Worm (Caenorhabditis elegans) whole organism, L2 larva: ENCODE data around the gene F02D10.3.

Experiments
- C34F6.9 ChIP-seq: fragments of 150-350 bp; optimal IDR thresholded peaks from 2 replicates; lab custom pipeline; 2014; ENCODE audit warnings: missing biosample characterization, missing genetic modification characterization
- F13H6.1 ChIP-seq: sonication (generic microtip); optimal IDR thresholded peaks from 2 replicates; lab custom pipeline; 2016; ENCODE audit warnings: missing genetic modification characterization, missing compliant biosample characterization
- R02D3.7 ChIP-seq: fragments of 150-350 bp; optimal IDR thresholded peaks from 2 replicates; lab custom pipeline; 2014; ENCODE audit warnings: missing biosample characterization, missing genetic modification characterization
- Y55F3AM.14 ChIP-seq: fragments of 200-800 bp; sonication (Bioruptor generic); optimal IDR thresholded peaks from 2 replicates; lab custom pipeline; 2018; ENCODE audit warnings: mild to moderate bottlenecking, missing genetic modification characterization, missing compliant biosample characterization
- ZK546.5 ChIP-seq: sonication (generic microtip); optimal IDR thresholded peaks from 2 replicates; lab custom pipeline; 2017; ENCODE audit warnings: missing biosample characterization, missing genetic modification characterization
- alr-1 ChIP-seq: fragments of 150-350 bp; optimal IDR thresholded peaks from 2 replicates; lab custom pipeline; 2014; ENCODE audit warnings: missing biosample characterization, missing genetic modification characterization
- aly-2 ChIP-seq: fragments of 150-350 bp; optimal IDR thresholded peaks from 2 replicates; lab custom pipeline; 2014; ENCODE audit warnings: missing biosample characterization, missing genetic modification characterization
- ama-1 ChIP-seq: fragments of 150-350 bp; optimal IDR thresholded peaks from 2 replicates; lab custom pipeline; 2018; ENCODE audit warnings: inconsistent platforms
- blmp-1 ChIP-seq: sonication (generic microtip); optimal IDR thresholded peaks from 2 replicates; lab custom pipeline; 2017; ENCODE audit warnings: missing genetic modification characterization, mild to moderate bottlenecking, missing compliant biosample characterization, antibody characterized with exemption, moderate library complexity; ENCODE audit not compliant: insufficient read depth
- ceh-16 ChIP-seq: fragments of 150-350 bp; optimal IDR thresholded peaks from 2 replicates; lab custom pipeline; 2014; ENCODE audit warnings: missing biosample characterization, missing genetic modification characterization
- ceh-82 ChIP-seq: fragments of 150-350 bp; optimal IDR thresholded peaks from 2 replicates; lab custom pipeline; 2014; ENCODE audit warnings: missing biosample characterization, missing genetic modification characterization
- crh-2 ChIP-seq: sonication (generic microtip); optimal IDR thresholded peaks from 2 replicates; lab custom pipeline; 2017; ENCODE audit warnings: missing biosample characterization, missing genetic modification characterization
- dmd-4 ChIP-seq: sonication (generic microtip); optimal IDR thresholded peaks from 2 replicates; lab custom pipeline; 2017; ENCODE audit warnings: missing biosample characterization, missing genetic modification characterization
- egl-27 ChIP-seq: sonication (generic microtip); optimal IDR thresholded peaks from 3 replicates; lab custom pipeline; 2017; ENCODE audit warnings: missing biosample characterization, missing genetic modification reagents, missing genetic modification characterization
- elt-1 ChIP-seq: fragments of 150-350 bp; optimal IDR thresholded peaks from 2 replicates; lab custom pipeline; 2014; ENCODE audit warnings: missing biosample characterization, missing genetic modification characterization
- elt-3 ChIP-seq: sonication (generic microtip); optimal IDR thresholded peaks from 2 replicates; lab custom pipeline; 2017; ENCODE audit warnings: missing biosample characterization, missing genetic modification characterization
- fos-1 ChIP-seq: fragments of 150-350 bp; optimal IDR thresholded peaks from 2 replicates; lab custom pipeline; 2014; ENCODE audit warnings: missing biosample characterization, missing genetic modification characterization
- gmeb-1 ChIP-seq: fragments of 150-350 bp; optimal IDR thresholded peaks from 2 replicates; lab custom pipeline; 2014; ENCODE audit warnings: missing biosample characterization, missing genetic modification characterization
- lin-11 ChIP-seq: fragments of 150-350 bp; sonication (generic microtip); optimal IDR thresholded peaks from 2 replicates; lab custom pipeline; 2014; ENCODE audit warnings: missing biosample characterization, missing genetic modification characterization, inconsistent platforms, mixed read lengths
- lin-39 ChIP-seq: fragments of 150-350 bp; optimal IDR thresholded peaks from 2 replicates; lab custom pipeline; 2014; ENCODE audit warnings: missing biosample characterization, missing genetic modification reagents, missing genetic modification characterization
- lsy-2 ChIP-seq, 2 experiments: fragments of 150-350 bp in 1 of 2; sonication (generic microtip) in 1 of 2; optimal IDR thresholded peaks; 2 replicates each; lab custom pipeline; 2014 to 2017; ENCODE audit warnings: missing biosample characterization in 2 of 2, missing genetic modification characterization in 2 of 2
- mab-5 ChIP-seq: fragments of 150-350 bp; optimal IDR thresholded peaks from 2 replicates; lab custom pipeline; 2014; ENCODE audit warnings: missing biosample characterization, missing genetic modification characterization
- mbf-1 ChIP-seq: sonication (generic microtip); optimal IDR thresholded peaks from 2 replicates; lab custom pipeline; 2017; ENCODE audit warnings: missing biosample characterization, missing genetic modification characterization
- mdl-1 ChIP-seq, 2 experiments: fragments of 150-350 bp in 1 of 2; sonication (generic microtip) in 1 of 2; optimal IDR thresholded peaks; 2 replicates each; lab custom pipeline; 2017; ENCODE audit warnings: missing biosample characterization in 2 of 2, missing genetic modification characterization in 2 of 2
- nhr-10 ChIP-seq: sonication (generic microtip); optimal IDR thresholded peaks from 2 replicates; lab custom pipeline; 2017; ENCODE audit warnings: missing biosample characterization, missing genetic modification characterization
- nhr-11 ChIP-seq: fragments of 150-350 bp; optimal IDR thresholded peaks from 2 replicates; lab custom pipeline; 2014; ENCODE audit warnings: missing biosample characterization, missing genetic modification characterization
- nhr-12 ChIP-seq: fragments of 150-350 bp; optimal IDR thresholded peaks from 2 replicates; lab custom pipeline; 2014; ENCODE audit warnings: missing biosample characterization, missing genetic modification characterization
- nhr-129 ChIP-seq: fragments of 150-350 bp; optimal IDR thresholded peaks from 2 replicates; lab custom pipeline; 2014; ENCODE audit warnings: missing biosample characterization, missing genetic modification characterization
- nhr-23 ChIP-seq: fragments of 150-350 bp; optimal IDR thresholded peaks from 2 replicates; lab custom pipeline; 2014; ENCODE audit warnings: missing biosample characterization, missing genetic modification reagents, missing genetic modification characterization
- nhr-237 ChIP-seq: fragments of 150-350 bp; optimal IDR thresholded peaks from 2 replicates; lab custom pipeline; 2014; ENCODE audit warnings: missing biosample characterization, missing genetic modification characterization
- nhr-25 ChIP-seq: fragments of 150-350 bp; sonication (generic microtip); optimal IDR thresholded peaks from 3 replicates; lab custom pipeline; 2014; ENCODE audit warnings: missing biosample characterization, missing genetic modification characterization
- nhr-6 ChIP-seq: fragments of 150-350 bp; optimal IDR thresholded peaks from 2 replicates; lab custom pipeline; 2014; ENCODE audit warnings: missing biosample characterization, missing genetic modification characterization
- nhr-77 ChIP-seq: fragments of 150-350 bp; optimal IDR thresholded peaks from 2 replicates; lab custom pipeline; 2014; ENCODE audit warnings: missing biosample characterization, missing genetic modification characterization
- peb-1 ChIP-seq: fragments of 150-350 bp; optimal IDR thresholded peaks from 2 replicates; lab custom pipeline; 2014; ENCODE audit warnings: missing biosample characterization, missing genetic modification characterization
- sem-4 ChIP-seq: fragments of 150-350 bp; optimal IDR thresholded peaks from 2 replicates; lab custom pipeline; 2014; ENCODE audit warnings: missing biosample characterization, missing genetic modification reagents, missing genetic modification characterization
- skn-1 ChIP-seq: sonication (generic microtip); optimal IDR thresholded peaks from 2 replicates; lab custom pipeline; 2017; ENCODE audit warnings: missing biosample characterization, missing genetic modification characterization
- sma-3 ChIP-seq: sonication (generic microtip); optimal IDR thresholded peaks from 2 replicates; lab custom pipeline; 2016; ENCODE audit warnings: missing genetic modification reagents, missing genetic modification characterization, missing compliant biosample characterization
- sma-9 ChIP-seq, 2 experiments: fragments of 150-350 bp in 1 of 2; sonication (generic microtip) in 1 of 2; optimal IDR thresholded peaks; 2 replicates each; lab custom pipeline; 2014 to 2016; ENCODE audit warnings: missing genetic modification characterization in 2 of 2, mild to moderate bottlenecking in 1 of 2, missing biosample characterization in 1 of 2, missing compliant biosample characterization in 1 of 2, missing genetic modification reagents in 1 of 2, moderate library complexity in 1 of 2
- snpc-4 ChIP-seq: fragments of 150-350 bp; optimal IDR thresholded peaks from 2 replicates; lab custom pipeline; 2014; ENCODE audit warnings: missing biosample characterization, missing genetic modification characterization
- unc-39 ChIP-seq: fragments of 150-350 bp; optimal IDR thresholded peaks from 2 replicates; lab custom pipeline; 2014; ENCODE audit warnings: missing biosample characterization, missing genetic modification characterization
- unc-55 ChIP-seq: fragments of 150-350 bp; sonication (generic microtip); optimal IDR thresholded peaks from 3 replicates; lab custom pipeline; 2014; ENCODE audit warnings: missing biosample characterization, missing genetic modification reagents, missing genetic modification characterization
- unc-62 ChIP-seq: fragments of 150-350 bp; optimal IDR thresholded peaks from 2 replicates; lab custom pipeline; 2014; ENCODE audit warnings: missing biosample characterization, missing genetic modification reagents, missing genetic modification characterization
- zag-1 ChIP-seq: fragments of 150-350 bp; optimal IDR thresholded peaks from 2 replicates; lab custom pipeline; 2014; ENCODE audit warnings: missing biosample characterization, missing genetic modification characterization
- ztf-1 ChIP-seq: fragments of 200-800 bp; sonication (Bioruptor generic); conservative IDR thresholded peaks from 2 replicates; pipeline ENCODE4 v1.3.6; 2022; ENCODE audit warnings: missing genetic modification characterization, missing compliant biosample characterization
- ztf-11 ChIP-seq: sonication (generic microtip); optimal IDR thresholded peaks from 2 replicates; lab custom pipeline; 2017; ENCODE audit warnings: missing biosample characterization, missing genetic modification characterization
- ztf-4 ChIP-seq: fragments of 150-350 bp; optimal IDR thresholded peaks from 2 replicates; lab custom pipeline; 2014; ENCODE audit warnings: missing biosample characterization, missing genetic modification characterization

F02D10.3 gene

DNA sequence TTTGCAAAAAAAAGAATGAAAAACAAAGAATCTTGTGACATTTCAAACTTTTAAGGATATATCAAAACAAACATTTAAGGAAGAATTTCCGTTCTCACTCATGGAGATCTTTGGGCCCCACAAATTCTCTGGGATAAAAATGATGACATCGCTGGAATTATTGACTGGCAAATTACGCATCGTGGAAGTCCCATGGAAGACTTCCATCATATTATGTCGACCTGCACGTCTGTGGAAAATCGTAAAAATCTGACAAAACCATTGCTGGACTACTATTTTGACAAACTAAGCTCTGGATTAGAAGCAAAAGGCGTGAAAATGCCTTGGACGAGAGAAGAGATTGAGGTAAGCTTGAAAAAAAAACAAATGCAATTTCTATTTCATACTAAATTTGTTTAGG lies 44.9 kb downstream of the F02D10.3 start:
- TF ChIP-seq unc-39 = no peak
- TF ChIP-seq ceh-82 (tag; lab: Kevin White, UChicago) = no peak
- TF ChIP-seq ceh-16 (tag; lab: Kevin White, UChicago) = no peak
- TF ChIP-seq peb-1 (tag; lab: Kevin White, UChicago) = no peak
- no peak for TF ChIP-seq zag-1 (tag; lab: Kevin White, UChicago)
- no peak for TF ChIP-seq Y55F3AM.14 (GFP tag; lab: Kevin White, UChicago)
- no peak for TF ChIP-seq elt-1 (tag; lab: Kevin White, UChicago)
- no peak for TF ChIP-seq nhr-6 (tag; lab: Kevin White, UChicago)
- TF ChIP-seq nhr-10 (tag; lab: Kevin White, UChicago) = no peak
- no peak for TF ChIP-seq unc-62 (GFP tag; lab: Kevin White, UChicago)
- no peak for TF ChIP-seq lin-11 (tag; lab: Kevin White, UChicago)
- no peak for TF ChIP-seq nhr-12
- TF ChIP-seq skn-1 (tag; lab: Kevin White, UChicago) = no peak
- no peak for TF ChIP-seq gmeb-1 (tag; lab: Kevin White, UChicago)
- TF ChIP-seq aly-2 = no peak
- no peak for TF ChIP-seq C34F6.9

DNA sequence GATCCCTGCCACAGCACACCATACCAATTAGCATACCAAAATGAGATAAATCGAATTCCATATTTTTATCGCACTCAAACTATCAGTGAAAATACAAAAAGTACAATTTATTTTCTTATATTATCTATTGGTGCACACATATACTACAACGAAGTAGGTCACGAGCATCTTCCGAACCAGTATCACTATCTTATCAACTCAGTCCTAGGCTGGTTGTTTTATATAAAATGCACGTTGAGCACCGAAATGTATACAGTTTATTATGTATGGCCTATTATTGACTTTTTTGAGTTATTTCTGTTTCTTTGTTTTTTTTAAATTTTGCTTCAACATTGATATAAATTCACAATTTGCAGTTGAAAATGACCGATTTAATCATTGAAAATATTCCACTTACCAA lies 46.7 kb downstream of the F02D10.3 start, which contains the start of gene C29F7.2:
Gene C29F7.2, plus strand, starts transcription at position 357 of the 400 bp plus-strand sequence.
- TF ChIP-seq gmeb-1 (tag; lab: Kevin White, UChicago) (peak; percentile 17), egl-27 (no peak), crh-2 (tag; lab: Kevin White, UChicago) (peak; percentile 38), fos-1 (peak; percentile 32), sma-9 (GFP tag; optimal IDR thresholded peaks at IDR 0.05; lab: Kevin White, UChicago) (peak; percentile 57), sma-9 (tag; optimal IDR thresholded peaks at IDR 0.05; lab: Kevin White, UChicago) (no peak), nhr-25 (tag; lab: Kevin White, UChicago) (no peak), alr-1 (tag; lab: Kevin White, UChicago) (no peak), mdl-1 (tag; optimal IDR thresholded peaks at IDR 0.05; lab: Kevin White, UChicago) (no peak), lsy-2 (tag; optimal IDR thresholded peaks at IDR 0.05; lab: Kevin White, UChicago) (no peak), lin-11 (tag; lab: Kevin White, UChicago) (no peak), sma-3 (peak; percentile 18)
- TF ChIP-seq, all 48 proteins: peak for 5

DNA sequence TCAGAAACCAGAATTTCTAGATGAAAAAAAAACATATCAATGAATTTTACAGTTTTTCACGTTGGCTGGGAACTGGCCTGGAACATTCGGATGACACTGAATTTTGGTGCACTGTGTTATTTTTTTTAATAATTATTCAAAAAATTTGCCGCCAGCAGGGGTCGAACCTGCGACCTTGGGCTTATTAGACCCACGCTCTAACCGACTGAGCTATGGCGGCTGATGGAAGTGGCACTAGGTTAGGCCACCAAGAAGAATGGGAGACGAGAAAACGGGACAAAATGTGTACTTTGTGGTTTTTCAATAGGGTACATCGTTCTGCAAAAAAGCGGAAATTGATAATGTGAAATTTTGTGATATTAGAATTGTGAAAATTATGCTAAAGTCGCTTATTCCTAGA lies 47.4 kb downstream of the F02D10.3 start:
- TF ChIP-seq R02D3.7 (tag; lab: Kevin White, UChicago) (no peak), ztf-4 (tag; lab: Kevin White, UChicago) (no peak), ceh-82 (tag; lab: Kevin White, UChicago) (no peak), unc-62 (GFP tag; lab: Kevin White, UChicago) (no peak), ZK546.5 (tag; lab: Kevin White, UChicago) (no peak), sem-4 (no peak), nhr-12 (no peak), mdl-1 (tag; optimal IDR thresholded peaks at IDR 0.05; lab: Kevin White, UChicago) (no peak), dmd-4 (tag; lab: Kevin White, UChicago) (no peak), egl-27 (no peak), crh-2 (tag; lab: Kevin White, UChicago) (peak; percentile 24), peb-1 (tag; lab: Kevin White, UChicago) (no peak), ama-1 (lab: Kevin White, UChicago) (no peak), skn-1 (tag; lab: Kevin White, UChicago) (no peak), fos-1 (peak; percentile 11), aly-2 (no peak), nhr-77 (tag; lab: Kevin White, UChicago) (no peak), gmeb-1 (tag; lab: Kevin White, UChicago) (peak; percentile 9), nhr-11 (tag; lab: Kevin White, UChicago) (no peak), elt-1 (tag; lab: Kevin White, UChicago) (no peak), nhr-6 (tag; lab: Kevin White, UChicago) (no peak), snpc-4 (tag; lab: Kevin White, UChicago) (no peak), lin-39 (tag; lab: Kevin White, UChicago) (no peak), elt-3 (no peak), ztf-11 (no peak), blmp-1 (tag; lab: Kevin White, UChicago) (no peak), lsy-2 (tag; optimal IDR thresholded peaks at IDR 0.05; lab: Kevin White, UChicago) (peak in 1 of 2 experiments; percentile 1), mab-5 (no peak), ztf-1 (GFP tag; lab: Robert Waterston, UW) (no peak), nhr-23 (tag; lab: Kevin White, UChicago) (no peak), Y55F3AM.14 (GFP tag; lab: Kevin White, UChicago) (no peak), alr-1 (tag; lab: Kevin White, UChicago) (no peak), F13H6.1 (tag; lab: Kevin White, UChicago) (peak; percentile 11), nhr-129 (tag; lab: Kevin White, UChicago) (no peak), unc-55 (GFP tag; lab: Kevin White, UChicago) (no peak), nhr-25 (tag; lab: Kevin White, UChicago) (no peak), C34F6.9 (peak; percentile 7), ceh-16 (tag; lab: Kevin White, UChicago) (no peak), mbf-1 (tag; lab: Kevin White, UChicago) (no peak), unc-39 (no peak), sma-3 (peak; percentile 30), sma-9 (GFP tag; optimal IDR thresholded peaks at IDR 0.05; lab: Kevin White, UChicago) (peak; percentile 63), sma-9 (tag; optimal IDR thresholded peaks at IDR 0.05; lab: Kevin White, UChicago) (no peak), nhr-237 (no peak)
